Fruit fly (Drosophila melanogaster) whole organism, embryonic: Measurements from ENCODE around the gene Cyp313a3.

Source experiments
- CG12942 ChIP-seq: fragments of 200-800 bp; sonication (Bioruptor generic); optimal IDR thresholded peaks from 3 replicates; lab custom pipeline; 2016; ENCODE audit warnings: missing biosample characterization, missing genetic modification characterization
- CG6175 ChIP-seq: fragments of 200-800 bp; sonication (Bioruptor generic); IDR thresholded peaks from 3 replicates; pipeline ENCODE4 v1.3.6; 2022; ENCODE audit warnings: missing biosample characterization, missing genetic modification characterization
- CG9437 ChIP-seq: fragments of 200-800 bp; sonication (Bioruptor generic); optimal IDR thresholded peaks from 2 replicates; lab custom pipeline; 2018; ENCODE audit warnings: missing biosample characterization, mild to moderate bottlenecking, missing genetic modification characterization
- Camta ChIP-seq: fragments of 200-800 bp; sonication (Bioruptor generic); optimal IDR thresholded peaks from 2 replicates; lab custom pipeline; 2016; ENCODE audit warnings: missing biosample characterization, missing genetic modification characterization
- fd102C ChIP-seq: fragments of 200-800 bp; sonication (Bioruptor generic); optimal IDR thresholded peaks from 2 replicates; lab custom pipeline; 2018; ENCODE audit warnings: missing biosample characterization, mild to moderate bottlenecking, missing genetic modification characterization, moderate library complexity
- inv ChIP-seq: fragments of 200-800 bp; sonication (Bioruptor generic); IDR thresholded peaks from 2 replicates; pipeline ENCODE4 v1.3.6; 2022; ENCODE audit warnings: missing biosample characterization, missing genetic modification characterization; ENCODE audit not compliant: partially characterized antibody

dm6 chr3R:12226239-12226638, 12.8 kb downstream of the Cyp313a3 start, which contains the start of gene CG12256:
- TF ChIP-seq CG9437 (GFP tag; lab: Kevin White, UChicago) = no peak
- no peak for TF ChIP-seq CG6175 (GFP tag; lab: Robert Waterston, UW)
- no peak for TF ChIP-seq Camta (GFP tag; lab: Kevin White, UChicago)
- TF ChIP-seq inv (GFP tag; lab: Robert Waterston, UW) = no peak
- TF ChIP-seq CG12942 (GFP tag; lab: Kevin White, UChicago) = no peak
- TF ChIP-seq fd102C (GFP tag; lab: Kevin White, UChicago) = no peak
